Fruit fly (Drosophila melanogaster) whole organism, embryonic: Measurements from ENCODE around the gene GAPsec.

Source experiments
- CG10366 ChIP-seq: fragments of 200-800 bp; sonication (Bioruptor generic); IDR thresholded peaks from 2 replicates; pipeline ENCODE4 v1.3.6; 2022; ENCODE audit warnings: missing biosample characterization, missing genetic modification characterization
- CG4617 ChIP-seq: fragments of 200-800 bp; sonication (Bioruptor generic); optimal IDR thresholded peaks from 3 replicates; lab custom pipeline; 2016; ENCODE audit warnings: missing biosample characterization, missing genetic modification characterization, borderline replicate concordance
- Gug ChIP-seq: fragments of 200-800 bp; sonication (Bioruptor generic); IDR thresholded peaks from 4 replicates; pipeline ENCODE4 v1.3.6; 2022; ENCODE audit warnings: missing biosample characterization, missing genetic modification characterization
- Lpt ChIP-seq: fragments of >200 bp; optimal IDR thresholded peaks from 2 replicates; lab custom pipeline; 2018; ENCODE audit warnings: missing biosample characterization, missing genetic modification characterization
- dati ChIP-seq: fragments of 200-800 bp; sonication (Bioruptor generic); IDR thresholded peaks from 2 replicates; pipeline ENCODE4 v1.3.6; 2022; ENCODE audit warnings: missing biosample characterization, missing genetic modification characterization
- dysf ChIP-seq: fragments of 200-800 bp; sonication (Bioruptor generic); IDR thresholded peaks from 3 replicates; pipeline ENCODE4 v1.3.6; 2022; ENCODE audit warnings: missing biosample characterization, missing genetic modification characterization
- lola ChIP-seq, 3 experiments: fragments of >200 bp in 2 of 3; fragments of 200-800 bp in 1 of 3; sonication (Bioruptor generic) in 1 of 3; optimal IDR thresholded peaks; 2 replicates each; lab custom pipeline; 2017 to 2019; ENCODE audit warnings: missing biosample characterization in 3 of 3, missing genetic modification characterization in 3 of 3, mild to moderate bottlenecking in 1 of 3, moderate library complexity in 1 of 3

- TF ChIP-seq Lpt (GFP tag; lab: Kevin White, UChicago) = no peak
- no peak for TF ChIP-seq dati (GFP tag; lab: Robert Waterston, UW)
- no peak for TF ChIP-seq dysf (GFP tag; lab: Robert Waterston, UW)
- no peak for TF ChIP-seq lola (GFP tag; optimal IDR thresholded peaks at IDR 0.05; lab: Kevin White, UChicago)
- TF ChIP-seq CG4617 (GFP tag; lab: Kevin White, UChicago) = no peak
- TF ChIP-seq CG10366 (GFP tag; lab: Robert Waterston, UW) = no peak
- TF ChIP-seq Gug = no peak
Observed at dm6 chr3L:8656725-8657428, 33.2 kb upstream of the GAPsec start.
